Worm (Caenorhabditis elegans): Measurements from ENCODE around the gene T23F6.5.
A peak's percentile ranks its signal among the peaks of the same experiment; 100 is the strongest.

DNA sequence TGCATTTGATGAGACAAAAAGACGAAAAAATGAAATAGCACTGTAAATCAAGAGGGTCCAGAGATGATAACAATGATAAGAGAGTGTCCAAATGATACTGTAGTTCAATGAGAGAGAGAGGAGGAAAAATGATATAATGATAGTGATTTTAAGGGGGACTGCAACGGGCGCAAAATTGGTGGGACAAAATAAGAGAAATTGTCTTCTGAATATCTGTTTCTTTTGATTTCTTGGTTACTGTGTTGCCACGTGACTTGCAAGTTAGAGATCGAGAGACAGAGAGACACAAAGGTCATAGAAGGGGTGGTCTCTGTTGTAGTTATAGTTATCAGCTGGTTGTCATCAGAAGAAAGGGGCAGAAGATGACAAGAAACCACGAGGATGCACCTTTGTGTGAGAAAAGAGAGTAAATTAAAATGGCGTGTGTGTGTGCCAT lies 25.4 kb downstream of the T23F6.5 start:
- TF ChIP-seq lin-39 (tag; optimal IDR thresholded peaks at IDR 0.05) (no peak), mep-1 (tag; optimal IDR thresholded peaks at IDR 0.05) (peak; percentile 64), unc-62 (GFP tag; optimal IDR thresholded peaks at IDR 0.05 in 1 of 2) (no peak), unc-62 (tag; optimal IDR thresholded peaks at IDR 0.05) (no peak)
